Worm (Caenorhabditis elegans) whole organism, midembryonic: ENCODE data around the gene col-142.
A peak's percentile ranks its signal among the peaks of the same experiment; 100 is the strongest.

ENCODE experiments used
- T22C8.4 ChIP-seq: fragments of 200-800 bp; sonication (Bioruptor generic); IDR thresholded peaks from 2 replicates; pipeline ENCODE4 v1.3.6; 2022; ENCODE audit warnings: missing genetic modification characterization, missing compliant biosample characterization
- cog-1 ChIP-seq: sonication (generic microtip); optimal IDR thresholded peaks from 2 replicates; lab custom pipeline; 2016; ENCODE audit warnings: missing genetic modification characterization, missing compliant biosample characterization
- flt-1 ChIP-seq: fragments of 200-800 bp; sonication (Bioruptor generic); IDR thresholded peaks from 2 replicates; pipeline ENCODE4 v1.3.6; 2022; ENCODE audit warnings: missing genetic modification characterization, missing compliant biosample characterization
- klf-2 ChIP-seq: fragments of 200-800 bp; sonication (Bioruptor generic); conservative IDR thresholded peaks from 2 replicates; pipeline ENCODE4 v1.3.6; 2022; ENCODE audit warnings: missing genetic modification reagents, missing genetic modification characterization, missing compliant biosample characterization
- med-1 ChIP-seq: sonication (generic microtip); optimal IDR thresholded peaks from 2 replicates; lab custom pipeline; 2017; ENCODE audit warnings: missing genetic modification characterization, mild to moderate bottlenecking, missing compliant biosample characterization, antibody characterized with exemption, missing genetic modification reagents; ENCODE audit not compliant: insufficient read depth
- ref-1 ChIP-seq: fragments of 200-800 bp; sonication (Bioruptor generic); conservative IDR thresholded peaks from 2 replicates; pipeline ENCODE4 v1.3.6; 2022; ENCODE audit warnings: missing genetic modification reagents, missing genetic modification characterization, missing compliant biosample characterization
- tab-1 ChIP-seq: fragments of 200-800 bp; sonication (Bioruptor generic); IDR thresholded peaks from 2 replicates; pipeline ENCODE4 v1.3.6; 2022; ENCODE audit warnings: missing genetic modification characterization, missing compliant biosample characterization
- ztf-23 ChIP-seq: fragments of 200-800 bp; sonication (Bioruptor generic); IDR thresholded peaks from 2 replicates; pipeline ENCODE4 v1.3.6; 2022; ENCODE audit warnings: missing genetic modification reagents, missing genetic modification characterization, missing compliant biosample characterization
- ztf-29 ChIP-seq: fragments of 200-800 bp; sonication (Bioruptor generic); IDR thresholded peaks from 2 replicates; pipeline ENCODE4 v1.3.6; 2022; ENCODE audit warnings: missing genetic modification reagents, missing genetic modification characterization, missing compliant biosample characterization

Gene col-142

ce11 chrV:6830755-6831227, at the start of gene col-142:
Gene col-142, plus strand, starts transcription at chrV:6831177.
- no peak for TF ChIP-seq med-1 (GFP tag; lab: Kevin White, UChicago)
- TF ChIP-seq T22C8.4 (GFP tag; lab: Robert Waterston, UW), result no peak
- TF ChIP-seq tab-1 (GFP tag; lab: Robert Waterston, UW), result no peak
- no peak for TF ChIP-seq ref-1
- TF ChIP-seq flt-1, result no peak
- no peak for TF ChIP-seq ztf-29
- no peak for TF ChIP-seq ztf-23 (GFP tag; lab: Robert Waterston, UW)
- TF ChIP-seq klf-2 (GFP tag; lab: Robert Waterston, UW), result no peak
- no peak for TF ChIP-seq cog-1

ce11 chrV:6782260-6782659, 48.7 kb upstream of the col-142 start:
- TF ChIP-seq tab-1 (GFP tag; lab: Robert Waterston, UW) (no peak), ztf-23 (GFP tag; lab: Robert Waterston, UW) (no peak), med-1 (GFP tag; lab: Kevin White, UChicago) (no peak), ztf-29 (no peak), ref-1 (no peak), flt-1 (no peak), T22C8.4 (GFP tag; lab: Robert Waterston, UW) (no peak), klf-2 (GFP tag; lab: Robert Waterston, UW) (no peak), cog-1 (no peak)

ce11 chrV:6783044-6783625, 47.8 kb upstream of the col-142 start:
- TF ChIP-seq cog-1 (no peak), flt-1 (no peak), ztf-29 (no peak), med-1 (GFP tag; lab: Kevin White, UChicago) (no peak), ref-1 (no peak), klf-2 (GFP tag; lab: Robert Waterston, UW) (no peak), tab-1 (GFP tag; lab: Robert Waterston, UW) (no peak), ztf-23 (GFP tag; lab: Robert Waterston, UW) (no peak), T22C8.4 (GFP tag; lab: Robert Waterston, UW) (no peak)

- TF ChIP-seq tab-1 (GFP tag; lab: Robert Waterston, UW) (peak; percentile 66; the same call in 1 of the 2 replicates), ztf-29 (peak; percentile 48; the same call in 1 of the 2 replicates), cog-1 (no peak), ref-1 (no peak), klf-2 (GFP tag; lab: Robert Waterston, UW) (0 out of 2 replicates have a peak, but pooled peaks have one; percentile 50), ztf-23 (GFP tag; lab: Robert Waterston, UW) (peak; percentile 51; the same call in 1 of the 2 replicates), flt-1 (peak; percentile 62), T22C8.4 (GFP tag; lab: Robert Waterston, UW) (no peak), med-1 (GFP tag; lab: Kevin White, UChicago) (peak; percentile 72)
Observed at ce11 chrV:6784853-6785492, 46.0 kb upstream of the col-142 start, which contains the start of the genes spn-4 and spe-39. Gene spn-4, minus strand, starts transcription at chrV:6784903. Gene spe-39, plus strand, starts transcription at chrV:6785451.

- TF ChIP-seq med-1 (GFP tag; lab: Kevin White, UChicago) (no peak), tab-1 (GFP tag; lab: Robert Waterston, UW) (no peak), ref-1 (no peak)
Observed at ce11 chrV:6787906-6788430, 43.0 kb upstream of the col-142 start, which contains the start of gene ZC404.2. Gene ZC404.2, plus strand, starts transcription at chrV:6787952.

- no peak for TF ChIP-seq cog-1
- no peak for TF ChIP-seq ref-1
- no peak for TF ChIP-seq med-1 (GFP tag; lab: Kevin White, UChicago)
- TF ChIP-seq klf-2 (GFP tag; lab: Robert Waterston, UW), result no peak
- no peak for TF ChIP-seq ztf-23 (GFP tag; lab: Robert Waterston, UW)
- TF ChIP-seq ztf-29, result no peak
- TF ChIP-seq T22C8.4 (GFP tag; lab: Robert Waterston, UW), result no peak
- no peak for TF ChIP-seq tab-1 (GFP tag; lab: Robert Waterston, UW)
- no peak for TF ChIP-seq flt-1
Observed at ce11 chrV:6792565-6792964, 38.4 kb upstream of the col-142 start, which contains the start of gene gck-2. Gene gck-2, minus strand, starts transcription at chrV:6792665.

ce11 chrV:6792973-6793372, 38.0 kb upstream of the col-142 start:
- TF ChIP-seq T22C8.4 (GFP tag; lab: Robert Waterston, UW), result no peak
- no peak for TF ChIP-seq ztf-23 (GFP tag; lab: Robert Waterston, UW)
- no peak for TF ChIP-seq ztf-29
- TF ChIP-seq flt-1, result no peak
- no peak for TF ChIP-seq klf-2 (GFP tag; lab: Robert Waterston, UW)
- no peak for TF ChIP-seq med-1 (GFP tag; lab: Kevin White, UChicago)

- no peak for TF ChIP-seq cog-1
- no peak for TF ChIP-seq med-1 (GFP tag; lab: Kevin White, UChicago)
- no peak for TF ChIP-seq ztf-29
- no peak for TF ChIP-seq tab-1 (GFP tag; lab: Robert Waterston, UW)
- TF ChIP-seq ztf-23 (GFP tag; lab: Robert Waterston, UW), result no peak
- TF ChIP-seq ref-1, result no peak
- no peak for TF ChIP-seq flt-1
- no peak for TF ChIP-seq T22C8.4 (GFP tag; lab: Robert Waterston, UW)
- no peak for TF ChIP-seq klf-2 (GFP tag; lab: Robert Waterston, UW)
Observed at ce11 chrV:6793744-6794239, 37.2 kb upstream of the col-142 start, which contains the start of gene ZC404.1. Gene ZC404.1, plus strand, starts transcription at chrV:6794189.

- no peak for TF ChIP-seq flt-1
- TF ChIP-seq cog-1, result no peak
- TF ChIP-seq ref-1, result no peak
- TF ChIP-seq tab-1 (GFP tag; lab: Robert Waterston, UW), result no peak
- no peak for TF ChIP-seq ztf-29
- no peak for TF ChIP-seq ztf-23 (GFP tag; lab: Robert Waterston, UW)
- no peak for TF ChIP-seq med-1 (GFP tag; lab: Kevin White, UChicago)
- no peak for TF ChIP-seq klf-2 (GFP tag; lab: Robert Waterston, UW)
- TF ChIP-seq T22C8.4 (GFP tag; lab: Robert Waterston, UW), result no peak
Observed at ce11 chrV:6796264-6796663, 34.7 kb upstream of the col-142 start.
